Fruit fly (Drosophila melanogaster) whole organism, embryonic: ENCODE results near the gene Sirup.

Experiments
- Antp ChIP-seq: fragments of 200-800 bp; sonication (Bioruptor generic); optimal IDR thresholded peaks from 3 replicates; lab custom pipeline; 2016; ENCODE audit warnings: missing biosample characterization, missing genetic modification characterization
- Atf3 ChIP-seq: fragments of 200-800 bp; sonication (Bioruptor generic); optimal IDR thresholded peaks from 3 replicates; lab custom pipeline; 2016; ENCODE audit warnings: missing biosample characterization, missing genetic modification characterization
- CG10147 ChIP-seq: fragments of 200-800 bp; sonication (Bioruptor generic); optimal IDR thresholded peaks from 2 replicates; lab custom pipeline; 2019; ENCODE audit warnings: missing biosample characterization, mild to moderate bottlenecking, missing genetic modification characterization, moderate library complexity
- CG1024 ChIP-seq: fragments of 200-800 bp; sonication (Bioruptor generic); IDR thresholded peaks from 2 replicates; pipeline ENCODE4 v1.3.6; 2022; ENCODE audit warnings: missing biosample characterization, missing genetic modification characterization
- CG10543 ChIP-seq: fragments of 200-800 bp; sonication (Bioruptor generic); optimal IDR thresholded peaks from 3 replicates; lab custom pipeline; 2017; ENCODE audit warnings: missing biosample characterization, mild to moderate bottlenecking, missing genetic modification characterization, moderate library complexity
- CG12104 ChIP-seq: fragments of 200-800 bp; sonication (Bioruptor generic); optimal IDR thresholded peaks from 3 replicates; lab custom pipeline; 2016; ENCODE audit warnings: missing biosample characterization, missing genetic modification characterization
- CG1603 ChIP-seq: fragments of 200-800 bp; sonication (Bioruptor generic); optimal IDR thresholded peaks from 2 replicates; lab custom pipeline; 2019; ENCODE audit warnings: missing biosample characterization, mild to moderate bottlenecking, missing genetic modification characterization, moderate library complexity
- CG17186 ChIP-seq: fragments of 200-800 bp; sonication (Bioruptor generic); optimal IDR thresholded peaks from 3 replicates; lab custom pipeline; 2017; ENCODE audit warnings: missing biosample characterization, missing genetic modification reagents, missing genetic modification characterization
- CG31388 ChIP-seq: fragments of 200-800 bp; sonication (Bioruptor generic); optimal IDR thresholded peaks from 2 replicates; lab custom pipeline; 2016; ENCODE audit warnings: missing biosample characterization, missing genetic modification characterization
- CG3847 ChIP-seq: fragments of 200-800 bp; sonication (Bioruptor generic); IDR thresholded peaks from 2 replicates; pipeline ENCODE4 v1.3.6; 2022; ENCODE audit warnings: missing biosample characterization, missing genetic modification characterization
- CG43689 ChIP-seq: fragments of 200-800 bp; sonication (Bioruptor generic); IDR thresholded peaks from 2 replicates; pipeline ENCODE4 v1.3.6; 2022; ENCODE audit warnings: missing biosample characterization, missing genetic modification characterization
- CG4617 ChIP-seq: fragments of 200-800 bp; sonication (Bioruptor generic); optimal IDR thresholded peaks from 3 replicates; lab custom pipeline; 2016; ENCODE audit warnings: missing biosample characterization, missing genetic modification characterization, borderline replicate concordance
- CG4730 ChIP-seq: fragments of 200-800 bp; sonication (Bioruptor generic); IDR thresholded peaks from 2 replicates; pipeline ENCODE4 v1.3.6; 2022; ENCODE audit warnings: missing biosample characterization, missing genetic modification characterization
- CG5180 ChIP-seq: fragments of 200-800 bp; sonication (Bioruptor generic); optimal IDR thresholded peaks from 3 replicates; lab custom pipeline; 2017; ENCODE audit warnings: missing biosample characterization, missing genetic modification characterization, mild to moderate bottlenecking, moderate library complexity, missing genetic modification reagents
- CG5953 ChIP-seq: fragments of 200-800 bp; sonication (Bioruptor generic); IDR thresholded peaks from 2 replicates; pipeline ENCODE4 v1.3.6; 2022; ENCODE audit warnings: missing biosample characterization, missing genetic modification characterization
- CG6254 ChIP-seq: fragments of 200-800 bp; sonication (Bioruptor generic); optimal IDR thresholded peaks from 3 replicates; lab custom pipeline; 2017; ENCODE audit warnings: mild to moderate bottlenecking, missing biosample characterization, missing genetic modification reagents, missing genetic modification characterization
- CG6654 ChIP-seq: fragments of 200-800 bp; sonication (Bioruptor generic); optimal IDR thresholded peaks from 2 replicates; lab custom pipeline; 2017; ENCODE audit warnings: missing biosample characterization, mild to moderate bottlenecking, missing genetic modification characterization
- CG6854 ChIP-seq: fragments of 200-800 bp; sonication (Bioruptor generic); optimal IDR thresholded peaks from 3 replicates; lab custom pipeline; 2017; ENCODE audit warnings: missing biosample characterization, mild to moderate bottlenecking, missing genetic modification characterization
- CG7786 ChIP-seq: fragments of 200-800 bp; sonication (Bioruptor generic); optimal IDR thresholded peaks from 2 replicates; lab custom pipeline; 2016; ENCODE audit warnings: missing biosample characterization, missing genetic modification characterization
- CG8765 ChIP-seq: fragments of 200-800 bp; sonication (Bioruptor generic); IDR thresholded peaks from 2 replicates; pipeline ENCODE4 v1.3.6; 2022; ENCODE audit warnings: missing biosample characterization, missing genetic modification characterization
- CG8944 ChIP-seq: fragments of 200-800 bp; sonication (Bioruptor generic); optimal IDR thresholded peaks from 3 replicates; lab custom pipeline; 2016; ENCODE audit warnings: missing biosample characterization, missing genetic modification characterization
- CG9932 ChIP-seq: fragments of 200-800 bp; sonication (Bioruptor generic); IDR thresholded peaks from 2 replicates; pipeline ENCODE4 v1.3.6; 2022; ENCODE audit warnings: missing biosample characterization, missing genetic modification characterization
- CHES-1-like ChIP-seq: fragments of 200-800 bp; sonication (Bioruptor generic); optimal IDR thresholded peaks from 2 replicates; lab custom pipeline; 2016; ENCODE audit warnings: missing biosample characterization, missing genetic modification characterization
- CrebB ChIP-seq: fragments of 200-800 bp; sonication (Bioruptor generic); optimal IDR thresholded peaks from 3 replicates; lab custom pipeline; 2018; ENCODE audit warnings: missing biosample characterization, mild to moderate bottlenecking, missing genetic modification characterization
- D19B ChIP-seq: fragments of 200-800 bp; sonication (Bioruptor generic); optimal IDR thresholded peaks from 2 replicates; lab custom pipeline; 2017; ENCODE audit warnings: missing biosample characterization, mild to moderate bottlenecking, missing genetic modification characterization
- Doc2 ChIP-seq: fragments of 200-800 bp; sonication (Bioruptor generic); IDR thresholded peaks from 2 replicates; pipeline ENCODE4 v1.3.6; 2022; ENCODE audit warnings: missing biosample characterization, missing genetic modification characterization
- Dref ChIP-seq: fragments of 200-800 bp; sonication (Bioruptor generic); IDR thresholded peaks from 2 replicates; pipeline ENCODE4 v1.3.6; 2022; ENCODE audit warnings: missing biosample characterization, missing genetic modification characterization
- Fer2 ChIP-seq: fragments of 200-800 bp; sonication (Bioruptor generic); optimal IDR thresholded peaks from 2 replicates; lab custom pipeline; 2018; ENCODE audit warnings: missing biosample characterization, mild to moderate bottlenecking, missing genetic modification characterization, moderate library complexity
- Hr3 ChIP-seq: fragments of 200-800 bp; sonication (Bioruptor generic); optimal IDR thresholded peaks from 3 replicates; lab custom pipeline; 2016; ENCODE audit warnings: missing biosample characterization, missing genetic modification characterization
- Med ChIP-seq: fragments of 200-800 bp; sonication (Bioruptor generic); peaks from one replicate; lab custom pipeline; 2016; ENCODE audit warnings: missing biosample characterization, missing genetic modification characterization, mild to moderate bottlenecking, inconsistent platforms, moderate library complexity
- NC2β ChIP-seq: fragments of 200-800 bp; sonication (Bioruptor generic); optimal IDR thresholded peaks from 2 replicates; lab custom pipeline; 2016; ENCODE audit warnings: missing biosample characterization, missing genetic modification characterization
- Neu2 ChIP-seq: fragments of 200-800 bp; sonication (Bioruptor generic); optimal IDR thresholded peaks from 3 replicates; lab custom pipeline; 2016; ENCODE audit warnings: missing biosample characterization, missing genetic modification characterization, borderline replicate concordance
- Optix ChIP-seq: fragments of 200-800 bp; sonication (Bioruptor generic); IDR thresholded peaks from 3 replicates; pipeline ENCODE4 v1.3.6; 2022; ENCODE audit warnings: missing biosample characterization, missing genetic modification characterization
- Trl ChIP-seq, 3 experiments: fragments of >200 bp in 2 of 3; fragments of 200-800 bp in 1 of 3; sonication (Bioruptor generic) in 1 of 3; optimal IDR thresholded peaks; 2 replicates in 1 of 3; 3 replicates in 2 of 3; lab custom pipeline; 2016 to 2017; ENCODE audit warnings: missing biosample characterization in 1 of 3, missing genetic modification characterization in 1 of 3
- ash1 ChIP-seq: fragments of 200-800 bp; sonication (Bioruptor generic); optimal IDR thresholded peaks from 2 replicates; lab custom pipeline; 2018; ENCODE audit warnings: missing biosample characterization, mild to moderate bottlenecking, missing genetic modification characterization
- ato ChIP-seq: fragments of 200-800 bp; sonication (Bioruptor generic); IDR thresholded peaks from 2 replicates; pipeline ENCODE4 v1.3.6; 2022; ENCODE audit warnings: missing biosample characterization, missing genetic modification characterization; ENCODE audit not compliant: partially characterized antibody
- disco-r ChIP-seq: fragments of 200-800 bp; sonication (Bioruptor generic); optimal IDR thresholded peaks from 2 replicates; lab custom pipeline; 2016; ENCODE audit warnings: missing biosample characterization, missing genetic modification characterization
- dmrt99B ChIP-seq: fragments of 200-800 bp; sonication (Bioruptor generic); optimal IDR thresholded peaks from 2 replicates; lab custom pipeline; 2018; ENCODE audit warnings: missing biosample characterization, mild to moderate bottlenecking, missing genetic modification characterization, moderate library complexity
- gt ChIP-seq: fragments of 200-800 bp; sonication (Bioruptor generic); IDR thresholded peaks from 2 replicates; pipeline ENCODE4 v1.3.6; 2022; ENCODE audit warnings: missing biosample characterization, missing genetic modification characterization
- hb ChIP-seq: fragments of 200-800 bp; sonication (Bioruptor generic); IDR thresholded peaks from 3 replicates; pipeline ENCODE4 v1.3.6; 2022; ENCODE audit warnings: missing biosample characterization, missing genetic modification characterization; ENCODE audit not compliant: partially characterized antibody
- lab ChIP-seq: fragments of 200-800 bp; sonication (Bioruptor generic); optimal IDR thresholded peaks from 3 replicates; lab custom pipeline; 2017; ENCODE audit warnings: missing biosample characterization, missing genetic modification characterization, mild to moderate bottlenecking, moderate library complexity, missing genetic modification reagents
- lilli ChIP-seq: fragments of 200-800 bp; sonication (Bioruptor generic); optimal IDR thresholded peaks from 3 replicates; lab custom pipeline; 2016; ENCODE audit warnings: missing biosample characterization, missing genetic modification characterization
- luna ChIP-seq: fragments of 200-800 bp; sonication (Bioruptor generic); optimal IDR thresholded peaks from 2 replicates; lab custom pipeline; 2016; ENCODE audit warnings: missing biosample characterization, missing genetic modification characterization
- rib ChIP-seq: fragments of 200-800 bp; sonication (Bioruptor generic); IDR thresholded peaks from 2 replicates; pipeline ENCODE4 v1.3.6; 2022; ENCODE audit warnings: missing biosample characterization, missing genetic modification characterization
- scrt ChIP-seq: fragments of 200-800 bp; sonication (Bioruptor generic); optimal IDR thresholded peaks from 2 replicates; lab custom pipeline; 2018; ENCODE audit warnings: missing biosample characterization, mild to moderate bottlenecking, missing genetic modification characterization, moderate library complexity
- sisA ChIP-seq: fragments of 200-800 bp; sonication (Bioruptor generic); IDR thresholded peaks from 2 replicates; pipeline ENCODE4 v1.3.6; 2022; ENCODE audit warnings: missing biosample characterization, missing genetic modification characterization
- slp2 ChIP-seq: fragments of 200-800 bp; sonication (Bioruptor generic); optimal IDR thresholded peaks from 2 replicates; lab custom pipeline; 2016; ENCODE audit warnings: missing biosample characterization, missing genetic modification characterization
- stwl ChIP-seq: fragments of 200-800 bp; sonication (Bioruptor generic); optimal IDR thresholded peaks from 3 replicates; lab custom pipeline; 2018; ENCODE audit warnings: missing biosample characterization, mild to moderate bottlenecking, missing genetic modification characterization, moderate library complexity
- tap ChIP-seq: fragments of 200-800 bp; optimal IDR thresholded peaks from 3 replicates; lab custom pipeline; 2019; ENCODE audit warnings: missing biosample characterization, mild to moderate bottlenecking, missing genetic modification characterization, moderate library complexity
- tll ChIP-seq, 2 experiments: fragments of 200-800 bp in 1 of 2; fragments of >200 bp in 1 of 2; sonication (Bioruptor generic) in 1 of 2; optimal IDR thresholded peaks; 2 replicates each; lab custom pipeline; 2017 to 2019; ENCODE audit warnings: missing biosample characterization in 2 of 2, missing genetic modification characterization in 2 of 2, mild to moderate bottlenecking in 1 of 2, moderate library complexity in 1 of 2
- ttk ChIP-seq: fragments of 200-800 bp; sonication (Bioruptor generic); IDR thresholded peaks from 2 replicates; pipeline ENCODE4 v2.1.2; 2022; ENCODE audit warnings: missing biosample characterization, missing genetic modification characterization

Gene Sirup

dm6 chr2L:8030693-8031210, 32.1 kb downstream of the Sirup start, which contains the start of gene Cka (continued):
- TF ChIP-seq CG6654 (GFP tag; lab: Kevin White, UChicago) (no peak), CrebB (no peak), Dref (peak; percentile 41; the same call in 1 of the 2 replicates), CG5953 (GFP tag; lab: Robert Waterston, UW) (no peak), CG6854 (GFP tag; lab: Kevin White, UChicago) (no peak), sisA (GFP tag; lab: Robert Waterston, UW) (no peak), Neu2 (GFP tag; lab: Kevin White, UChicago) (no peak), CG5180 (GFP tag; lab: Kevin White, UChicago) (no peak), CHES-1-like (GFP tag; lab: Kevin White, UChicago) (no peak), scrt (GFP tag; lab: Kevin White, UChicago) (no peak), luna (no peak), ash1 (GFP tag; lab: Kevin White, UChicago) (no peak), CG4617 (GFP tag; lab: Kevin White, UChicago) (peak; percentile 93), CG1024 (GFP tag; lab: Robert Waterston, UW) (no peak), lab (GFP tag; lab: Kevin White, UChicago) (peak; percentile 46), Doc2 (GFP tag; lab: Robert Waterston, UW) (no peak), CG1603 (tag; lab: Kevin White, UChicago) (peak; percentile 9), CG17186 (GFP tag; lab: Kevin White, UChicago) (peak; percentile 36), Fer2 (no peak), CG8944 (GFP tag; lab: Kevin White, UChicago) (no peak), hb (GFP tag; lab: Robert Waterston, UW) (no peak), CG12104 (GFP tag; lab: Kevin White, UChicago) (no peak), CG9932 (no peak), slp2 (GFP tag; lab: Kevin White, UChicago) (no peak), ato (no peak), stwl (peak; percentile 33), CG7786 (no peak), Med (GFP tag; lab: Kevin White, UChicago) (peak; percentile 87), lilli (GFP tag; lab: Kevin White, UChicago) (no peak), Optix (no peak), dmrt99B (no peak), CG10543 (GFP tag; lab: Kevin White, UChicago) (peak; percentile 71), CG6254 (GFP tag; lab: Kevin White, UChicago) (no peak), CG8765 (GFP tag; lab: Robert Waterston, UW) (no peak), rib (GFP tag; lab: Robert Waterston, UW) (peak; percentile 69), D19B (GFP tag; lab: Kevin White, UChicago) (no peak), CG3847 (no peak), CG43689 (GFP tag; lab: Robert Waterston, UW) (no peak), ttk (GFP tag; lab: Robert Waterston, UW) (no peak), CG4730 (GFP tag; lab: Robert Waterston, UW) (no peak), tap (tag; lab: Kevin White, UChicago) (no peak), Antp (GFP tag; lab: Kevin White, UChicago) (no peak), gt (GFP tag; lab: Robert Waterston, UW) (no peak), Hr3 (no peak), NC2β (GFP tag; lab: Kevin White, UChicago) (no peak), CG10147 (GFP tag; lab: Kevin White, UChicago) (peak; percentile 21), Atf3 (GFP tag; lab: Kevin White, UChicago) (no peak), disco-r (GFP tag; lab: Kevin White, UChicago) (no peak), CG31388 (GFP tag; lab: Kevin White, UChicago) (no peak), Trl (optimal IDR thresholded peaks at IDR 0.05; lab: Kevin White, UChicago) (no peak), Trl (GFP tag; optimal IDR thresholded peaks at IDR 0.05; lab: Kevin White, UChicago) (no peak), tll (GFP tag; optimal IDR thresholded peaks at IDR 0.05; lab: Kevin White, UChicago) (peak in 1 of 2 experiments; percentile 75)
